Fruit fly (Drosophila melanogaster) whole organism, prepupa: ENCODE results near the gene Hs3st-B.

Source experiments
- CG11294 ChIP-seq: fragments of 200-800 bp; sonication (Bioruptor generic); IDR thresholded peaks from 2 replicates; pipeline ENCODE4 v1.3.6; 2022; ENCODE audit warnings: missing biosample characterization, missing genetic modification characterization
- CG11762 ChIP-seq: fragments of 200-800 bp; sonication (Bioruptor generic); optimal IDR thresholded peaks from 3 replicates; lab custom pipeline; 2016; ENCODE audit warnings: missing biosample characterization, missing genetic modification characterization; ENCODE audit not compliant: insufficient read depth
- CG15336 ChIP-seq: fragments of 200-800 bp; sonication (Bioruptor generic); IDR thresholded peaks from 2 replicates; pipeline ENCODE4 v1.3.6; 2022; ENCODE audit warnings: missing biosample characterization, missing genetic modification characterization
- CG1621 ChIP-seq: fragments of 200-800 bp; sonication (Bioruptor generic); optimal IDR thresholded peaks from 3 replicates; lab custom pipeline; 2018; ENCODE audit warnings: missing biosample characterization, mild to moderate bottlenecking, missing genetic modification characterization
- CG3032 ChIP-seq: fragments of 200-800 bp; optimal IDR thresholded peaks from 2 replicates; lab custom pipeline; 2019; ENCODE audit warnings: missing biosample characterization, mild to moderate bottlenecking, missing genetic modification characterization, moderate library complexity
- CG31627 ChIP-seq: fragments of 200-800 bp; sonication (Bioruptor generic); optimal IDR thresholded peaks from 3 replicates; lab custom pipeline; 2016; ENCODE audit warnings: missing biosample characterization, missing genetic modification characterization
- CG32006 ChIP-seq: fragments of 200-800 bp; sonication (Bioruptor generic); optimal IDR thresholded peaks from 3 replicates; lab custom pipeline; 2017; ENCODE audit warnings: missing biosample characterization, mild to moderate bottlenecking, missing genetic modification characterization
- CG6163 ChIP-seq: fragments of 200-800 bp; sonication (Bioruptor generic); IDR thresholded peaks from 3 replicates; pipeline ENCODE4 v1.3.6; 2022; ENCODE audit warnings: missing biosample characterization, missing genetic modification characterization
- CG8319 ChIP-seq: fragments of 200-800 bp; sonication (Bioruptor generic); optimal IDR thresholded peaks from 3 replicates; lab custom pipeline; 2016; ENCODE audit warnings: missing biosample characterization, missing genetic modification characterization
- Eip78C ChIP-seq: fragments of 200-800 bp; sonication (Bioruptor generic); peaks from one replicate; lab custom pipeline; 2016; ENCODE audit warnings: missing biosample characterization, missing genetic modification characterization
- Hr39 ChIP-seq: fragments of 200-800 bp; sonication (Bioruptor generic); optimal IDR thresholded peaks from 2 replicates; lab custom pipeline; 2016; ENCODE audit warnings: missing biosample characterization, missing genetic modification characterization
- Hr4 ChIP-seq: fragments of 200-800 bp; sonication (Bioruptor generic); optimal IDR thresholded peaks from 3 replicates; lab custom pipeline; 2016; ENCODE audit warnings: missing biosample characterization, missing genetic modification characterization
- Lpt ChIP-seq: fragments of 200-800 bp; sonication (Bioruptor generic); optimal IDR thresholded peaks from 3 replicates; lab custom pipeline; 2016; ENCODE audit warnings: missing biosample characterization, missing genetic modification characterization
- Met ChIP-seq: fragments of 200-800 bp; sonication (Bioruptor generic); optimal IDR thresholded peaks from 3 replicates; lab custom pipeline; 2016; ENCODE audit warnings: missing biosample characterization, missing genetic modification characterization
- OdsH ChIP-seq: fragments of 200-800 bp; sonication (Bioruptor generic); optimal IDR thresholded peaks from 3 replicates; lab custom pipeline; 2016; ENCODE audit warnings: missing biosample characterization, missing genetic modification characterization
- Smox ChIP-seq: fragments of 200-800 bp; sonication (Bioruptor generic); optimal IDR thresholded peaks from 3 replicates; lab custom pipeline; 2016; ENCODE audit warnings: missing biosample characterization, missing genetic modification characterization
- Sox14 ChIP-seq: fragments of 200-800 bp; sonication (Bioruptor generic); optimal IDR thresholded peaks from 3 replicates; lab custom pipeline; 2016; ENCODE audit warnings: missing biosample characterization, missing genetic modification characterization
- acj6 ChIP-seq: fragments of 200-800 bp; sonication (Bioruptor generic); optimal IDR thresholded peaks from 3 replicates; lab custom pipeline; 2016; ENCODE audit warnings: missing biosample characterization, missing genetic modification characterization
- dsx ChIP-seq: fragments of 200-800 bp; optimal IDR thresholded peaks from 3 replicates; lab custom pipeline; 2019; ENCODE audit warnings: missing biosample characterization, mild to moderate bottlenecking, missing genetic modification characterization, moderate library complexity; ENCODE audit not compliant: poor library complexity, severe bottlenecking
- fd59A ChIP-seq: fragments of 200-800 bp; sonication (Bioruptor generic); optimal IDR thresholded peaks from 2 replicates; lab custom pipeline; 2017; ENCODE audit warnings: missing biosample characterization, mild to moderate bottlenecking, missing genetic modification characterization, missing genetic modification reagents
- fkh ChIP-seq: fragments of 200-800 bp; sonication (Bioruptor generic); optimal IDR thresholded peaks from 3 replicates; lab custom pipeline; 2017; ENCODE audit warnings: missing biosample characterization, mild to moderate bottlenecking, missing genetic modification characterization, moderate library complexity
- lz ChIP-seq: fragments of 200-800 bp; sonication (Bioruptor generic); optimal IDR thresholded peaks from 3 replicates; lab custom pipeline; 2016; ENCODE audit warnings: missing biosample characterization, missing genetic modification characterization
- pdm3 ChIP-seq: fragments of 200-800 bp; sonication (Bioruptor generic); optimal IDR thresholded peaks from 3 replicates; lab custom pipeline; 2016; ENCODE audit warnings: missing biosample characterization, missing genetic modification characterization
- salr ChIP-seq, 2 experiments: fragments of 200-800 bp; sonication (Bioruptor generic); optimal IDR thresholded peaks; 3 replicates each; lab custom pipeline; 2016 to 2018; ENCODE audit warnings: missing biosample characterization in 2 of 2, missing genetic modification characterization in 2 of 2, mild to moderate bottlenecking in 1 of 2
- ss ChIP-seq, 2 experiments: fragments of 200-800 bp; sonication (Bioruptor generic); optimal IDR thresholded peaks; 2 replicates in 1 of 2; 3 replicates in 1 of 2; lab custom pipeline; 2017 to 2018; ENCODE audit warnings: mild to moderate bottlenecking in 2 of 2, missing biosample characterization in 2 of 2, missing genetic modification characterization in 2 of 2, moderate library complexity in 1 of 2
- svp ChIP-seq: fragments of 200-800 bp; sonication (Bioruptor generic); peaks from one replicate; lab custom pipeline; 2016; ENCODE audit warnings: missing biosample characterization, missing genetic modification characterization
- topi ChIP-seq: fragments of 200-800 bp; sonication (Bioruptor generic); optimal IDR thresholded peaks from 3 replicates; lab custom pipeline; 2016; ENCODE audit warnings: missing biosample characterization, missing genetic modification characterization
- vri ChIP-seq: fragments of 200-800 bp; sonication (Bioruptor generic); optimal IDR thresholded peaks from 3 replicates; lab custom pipeline; 2016; ENCODE audit warnings: missing biosample characterization, mild to moderate bottlenecking, missing genetic modification characterization

Hs3st-B gene

DNA sequence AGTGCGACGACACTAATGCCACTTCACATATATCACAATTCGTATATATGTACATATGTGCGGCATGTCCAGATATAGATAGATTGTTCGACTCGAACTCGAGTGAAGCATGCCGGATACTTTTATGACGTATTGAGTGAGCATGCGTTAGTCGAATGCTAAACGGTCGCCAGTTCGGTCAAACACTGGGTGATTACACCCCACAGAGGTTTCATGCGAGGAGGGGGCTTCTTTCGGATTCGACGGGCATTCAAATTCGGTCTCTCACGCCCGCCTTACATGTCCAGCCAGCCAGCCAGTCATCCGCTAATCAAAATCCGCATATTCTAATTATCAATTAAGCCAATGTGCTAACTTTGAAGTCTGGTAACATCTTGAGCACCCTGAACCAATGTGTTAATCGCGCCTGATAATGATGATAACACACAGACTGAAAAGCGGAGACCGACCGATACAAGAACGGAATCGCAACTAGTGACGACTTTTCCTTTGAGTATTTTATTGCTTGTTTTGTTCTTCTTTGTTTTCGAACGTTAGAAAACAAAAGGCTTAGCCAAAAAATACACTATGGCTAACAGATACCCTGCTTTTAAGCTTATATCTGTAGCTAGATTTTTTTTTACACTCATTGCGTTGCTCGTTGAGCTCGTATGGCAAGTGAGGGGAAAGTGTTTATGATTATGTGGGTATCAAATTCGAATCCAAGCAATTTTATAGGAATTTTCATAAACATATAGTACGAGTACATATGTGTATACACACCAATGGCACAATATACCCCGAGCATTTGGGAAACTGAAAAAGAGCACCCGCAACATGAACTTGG lies 43.6 kb downstream of the Hs3st-B start:
- TF ChIP-seq vri (GFP tag; lab: Kevin White, UChicago) (peak; percentile 68), CG11762 (GFP tag; lab: Kevin White, UChicago) (no peak)

DNA sequence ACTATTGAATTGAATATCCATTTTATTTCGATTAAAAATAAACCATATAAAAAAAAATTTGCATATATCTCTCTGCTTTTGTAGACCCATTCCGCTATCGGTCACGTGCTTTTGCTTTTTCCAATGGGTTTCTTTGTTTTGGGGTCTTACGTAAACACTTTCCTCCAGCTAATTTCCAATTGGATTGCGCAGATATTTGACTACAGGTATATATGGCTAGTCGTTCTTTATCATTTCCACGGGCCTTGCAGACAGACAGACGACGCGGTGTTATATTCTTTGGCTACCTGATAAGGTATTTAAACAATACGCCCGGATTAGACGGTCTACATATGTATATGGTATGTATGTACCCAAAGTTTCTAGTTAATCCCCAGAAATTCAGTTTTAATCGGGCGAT lies 44.9 kb downstream of the Hs3st-B start:
- no peak for TF ChIP-seq CG3032 (tag; lab: Kevin White, UChicago)
- peak; percentile 1 for TF ChIP-seq fkh (GFP tag; lab: Kevin White, UChicago)
- peak; percentile 73 for TF ChIP-seq vri (GFP tag; lab: Kevin White, UChicago)
- TF ChIP-seq salr (GFP tag; optimal IDR thresholded peaks at IDR 0.05; lab: Kevin White, UChicago) = no peak
- peak; percentile 14 for TF ChIP-seq Eip78C (GFP tag; lab: Kevin White, UChicago)

DNA sequence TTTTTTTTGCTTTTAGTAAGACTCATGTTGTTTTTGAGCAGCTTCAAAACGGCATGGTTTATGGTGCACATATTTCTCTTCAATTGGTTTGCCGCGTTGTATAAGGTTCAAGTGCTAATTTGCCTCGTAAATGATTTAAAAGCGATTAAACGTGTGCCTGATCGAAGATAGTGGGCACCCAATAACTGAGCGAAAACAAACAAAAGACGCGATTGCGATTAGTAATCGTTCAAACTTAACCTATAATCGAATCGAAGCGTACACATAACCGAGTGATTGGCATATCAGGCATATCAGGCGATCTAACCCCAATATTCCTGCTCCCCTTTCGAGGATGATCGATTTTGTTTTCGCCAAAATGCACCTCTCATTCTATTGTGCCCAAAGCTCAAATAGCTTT lies 45.6 kb downstream of the Hs3st-B start:
- TF ChIP-seq topi (GFP tag; lab: Kevin White, UChicago) (no peak), vri (GFP tag; lab: Kevin White, UChicago) (peak; percentile 78), svp (GFP tag; lab: Kevin White, UChicago) (peak; percentile 43)

DNA sequence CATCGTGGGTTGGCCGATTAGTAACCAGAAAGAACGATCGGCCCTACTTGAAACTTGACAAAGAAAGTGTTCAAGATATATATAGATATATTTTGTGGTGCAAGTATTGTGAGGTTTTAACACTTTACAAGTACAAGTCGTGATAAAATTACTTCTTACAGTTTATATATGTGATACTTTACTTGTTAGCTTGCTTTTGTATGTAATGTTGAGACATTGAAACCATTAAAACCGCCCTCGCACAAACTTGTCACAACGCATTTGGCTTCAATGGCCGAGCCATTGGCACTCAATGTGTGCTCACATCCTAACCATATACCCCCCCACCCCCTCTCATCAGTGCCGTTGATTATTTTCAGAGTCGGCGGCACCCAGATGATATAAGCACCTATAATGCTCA lies 46.5 kb downstream of the Hs3st-B start:
- no peak for TF ChIP-seq CG1621 (tag; lab: Kevin White, UChicago)
- TF ChIP-seq Sox14 = no peak
- no peak for TF ChIP-seq Smox
- no peak for TF ChIP-seq acj6 (GFP tag; lab: Kevin White, UChicago)
- no peak for TF ChIP-seq Hr4 (GFP tag; lab: Kevin White, UChicago)
- no peak for TF ChIP-seq Hr39 (GFP tag; lab: Kevin White, UChicago)
- no peak for TF ChIP-seq CG3032 (tag; lab: Kevin White, UChicago)
- TF ChIP-seq ss (GFP tag; optimal IDR thresholded peaks at IDR 0.05; lab: Kevin White, UChicago) = no peak
- TF ChIP-seq lz (GFP tag; lab: Kevin White, UChicago) = no peak
- no peak for TF ChIP-seq fd59A (GFP tag; lab: Kevin White, UChicago)
- no peak for TF ChIP-seq CG15336 (GFP tag; lab: Robert Waterston, UW)
- no peak for TF ChIP-seq pdm3 (GFP tag; lab: Kevin White, UChicago)

DNA sequence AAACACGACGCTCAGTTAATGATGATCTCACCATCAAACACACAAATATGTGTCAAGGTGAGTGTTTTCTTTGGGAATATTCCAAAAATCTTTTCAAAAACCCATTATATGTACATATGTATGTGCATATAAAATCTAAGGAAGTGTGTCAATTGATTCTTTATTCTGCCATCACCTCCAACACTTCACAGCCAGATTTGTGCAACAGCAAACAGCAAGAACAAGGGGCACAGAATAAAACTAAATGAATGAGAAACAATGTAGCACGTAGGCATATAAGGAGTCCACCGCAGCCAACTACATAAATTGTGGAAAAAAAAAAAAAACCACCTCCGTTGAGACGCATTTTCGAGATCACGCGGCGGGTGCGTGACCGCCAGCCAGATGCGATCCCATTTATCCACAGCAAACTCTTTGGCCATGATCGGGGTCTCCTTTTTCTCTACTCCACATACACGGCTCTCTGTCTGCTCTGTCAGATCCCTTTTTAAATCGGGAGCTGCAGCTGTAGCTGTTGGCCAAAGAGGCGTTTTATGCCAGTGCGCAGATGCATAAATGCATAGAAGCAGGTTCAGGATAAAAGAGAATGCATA lies 47.5 kb downstream of the Hs3st-B start:
- TF ChIP-seq dsx (GFP tag; lab: Kevin White, UChicago) = peak; percentile 94
- TF ChIP-seq OdsH (GFP tag; lab: Kevin White, UChicago) = no peak
- TF ChIP-seq ss (GFP tag; optimal IDR thresholded peaks at IDR 0.05; lab: Kevin White, UChicago) = peak; percentile 23 to 50
- no peak for TF ChIP-seq CG31627 (GFP tag; lab: Kevin White, UChicago)
- TF ChIP-seq CG15336 (GFP tag; lab: Robert Waterston, UW) = no peak
- TF ChIP-seq CG11294 = no peak
- no peak for TF ChIP-seq Lpt (GFP tag; lab: Kevin White, UChicago)
- peak; percentile 98 for TF ChIP-seq CG8319 (GFP tag; lab: Kevin White, UChicago)
- TF ChIP-seq CG32006 (GFP tag; lab: Kevin White, UChicago) = no peak
- TF ChIP-seq Met = no peak
- TF ChIP-seq CG6163 = no peak
